Worm (Caenorhabditis elegans): Measurements from ENCODE around the gene F10C1.8.

DNA sequence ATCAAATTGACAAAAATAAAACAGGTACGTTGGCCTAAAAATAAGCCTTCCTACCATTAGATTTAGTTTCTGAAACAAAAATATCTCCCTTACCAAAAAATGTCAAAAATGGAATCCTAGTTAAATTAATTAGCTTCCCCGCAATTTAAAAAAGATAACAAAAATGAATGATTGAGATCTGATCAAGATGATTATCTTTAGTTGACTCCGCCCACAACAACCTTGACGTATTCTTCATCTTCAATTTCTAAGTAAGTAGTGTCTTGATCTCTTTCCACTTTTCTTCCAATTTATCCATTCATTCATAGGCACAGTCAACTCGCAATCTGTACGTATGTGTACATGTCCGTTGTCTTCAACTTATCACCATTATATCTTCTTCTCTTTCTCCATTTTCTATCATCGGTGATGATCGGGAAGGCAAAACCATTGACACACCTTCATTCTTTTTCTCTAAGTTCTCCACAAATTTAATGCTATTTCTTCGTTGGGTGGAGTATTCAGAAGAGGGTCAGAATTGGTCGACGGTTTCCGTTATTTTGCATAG, 14.1 kb downstream of the F10C1.8 start:
- TF ChIP-seq him-1 (tag; optimal IDR thresholded peaks at IDR 0.05): no peak
- no peak for TF ChIP-seq W03F9.2 (tag; optimal IDR thresholded peaks at IDR 0.05)
- no peak for TF ChIP-seq dao-5 (tag; optimal IDR thresholded peaks at IDR 0.05)

Measured in whole organism, L4/young adult.